Worm (Caenorhabditis elegans): Measurements from ENCODE around the gene Y62E10A.20.

The Y62E10A.20 gene

ce11 chrIV:13389237-13389636 is 3.3 kb upstream of the Y62E10A.20 start:
- TF ChIP-seq ZK185.1 (tag; optimal IDR thresholded peaks at IDR 0.05; ENCODE audit: poor library complexity, severe bottlenecking) (peak; percentile 74), ceh-40 (GFP tag; IDR thresholded peaks at IDR 0.05) (no peak), F49E8.2 (tag; optimal IDR thresholded peaks at IDR 0.05; ENCODE audit: insufficient read depth) (no peak), T26A5.8 (tag; optimal IDR thresholded peaks at IDR 0.05) (no peak), fkh-3 (tag; optimal IDR thresholded peaks at IDR 0.05) (no peak), D2030.7 (GFP tag; IDR thresholded peaks at IDR 0.05) (no peak), F55B11.4 (tag; optimal IDR thresholded peaks at IDR 0.05; ENCODE audit: borderline replicate concordance, insufficient read depth) (no peak), pbrm-1 (GFP tag; IDR thresholded peaks at IDR 0.05) (0 out of 2 replicates have a peak, but pooled peaks have one; percentile 6), egl-44 (GFP tag; IDR thresholded peaks at IDR 0.05) (no peak), tbx-9 (tag; optimal IDR thresholded peaks at IDR 0.05; ENCODE audit: borderline replicate concordance) (no peak)

DNA sequence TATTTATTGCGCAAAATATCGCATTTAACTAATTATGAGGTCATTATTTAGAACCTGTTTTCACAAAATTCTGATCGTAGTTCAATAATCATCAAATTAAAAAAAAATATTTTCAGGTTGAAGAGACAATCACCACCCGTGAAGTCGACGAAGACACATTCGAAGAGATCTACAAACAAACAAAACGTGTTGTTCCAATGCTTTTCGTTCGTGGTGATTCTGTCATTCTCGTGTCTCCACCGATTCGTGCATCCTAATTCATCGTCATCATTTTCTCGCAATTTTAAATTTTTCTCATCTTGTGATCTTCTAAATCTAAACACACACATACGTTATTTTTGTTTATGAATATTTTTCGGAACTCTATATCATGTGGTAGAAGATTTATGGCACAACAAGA is 2.9 kb upstream of the Y62E10A.20 start:
- TF ChIP-seq ztf-22 (GFP tag; optimal IDR thresholded peaks at IDR 0.05) (no peak), cebp-1 (GFP tag; IDR thresholded peaks at IDR 0.05) (no peak), cebp-1 (tag; optimal IDR thresholded peaks at IDR 0.05) (peak; percentile 56), Y95B8A.8 (GFP tag; IDR thresholded peaks at IDR 0.05) (no peak; the same call in 1 of the 2 replicates), ZK185.1 (tag; optimal IDR thresholded peaks at IDR 0.05; ENCODE audit: poor library complexity, severe bottlenecking) (peak; percentile 36), fkh-3 (tag; optimal IDR thresholded peaks at IDR 0.05) (no peak), mes-4 (tag; optimal IDR thresholded peaks at IDR 0.05) (no peak), egl-44 (GFP tag; IDR thresholded peaks at IDR 0.05) (no peak), B0035.1 (tag; optimal IDR thresholded peaks at IDR 0.05) (peak; percentile 74), rpc-1 (optimal IDR thresholded peaks at IDR 0.05) (no peak), rpc-1 (tag; optimal IDR thresholded peaks at IDR 0.05) (no peak), lin-54 (GFP tag; optimal IDR thresholded peaks at IDR 0.05) (no peak), F37B4.10 (GFP tag; IDR thresholded peaks at IDR 0.05) (no peak), lsl-1 (GFP tag; optimal IDR thresholded peaks at IDR 0.05) (no peak), F33H1.4 (GFP tag; IDR thresholded peaks at IDR 0.05) (no peak), Y79H2A.3 (GFP tag; conservative IDR thresholded peaks at IDR 0.05) (no peak), bed-1 (GFP tag; IDR thresholded peaks at IDR 0.05) (no peak), Y67H2A.10 (GFP tag; conservative IDR thresholded peaks at IDR 0.05) (no peak), Y53G8AR.9 (GFP tag; conservative IDR thresholded peaks at IDR 0.05) (0 out of 2 replicates have a peak, but pooled peaks have one; percentile 57), zfh-2 (GFP tag; conservative IDR thresholded peaks at IDR 0.05) (no peak), F52B5.7 (tag; optimal IDR thresholded peaks at IDR 0.05) (no peak), madf-8 (GFP tag; conservative IDR thresholded peaks at IDR 0.05) (no peak), ceh-27 (GFP tag; optimal IDR thresholded peaks at IDR 0.05) (peak; percentile 18), sea-2 (GFP tag; IDR thresholded peaks at IDR 0.05) (no peak), lir-1 (GFP tag; conservative IDR thresholded peaks at IDR 0.05) (no peak), snpc-1.1 (tag; optimal IDR thresholded peaks at IDR 0.05; ENCODE audit: insufficient read depth) (no peak), hmg-1.2 (GFP tag; IDR thresholded peaks at IDR 0.05) (peak; percentile 21), let-607 (tag; optimal IDR thresholded peaks at IDR 0.05) (no peak), die-1 (tag; optimal IDR thresholded peaks at IDR 0.05) (no peak), nfyb-1 (GFP tag; IDR thresholded peaks at IDR 0.05) (0 out of 2 replicates have a peak, but pooled peaks have one; percentile 34), dpff-1 (tag; optimal IDR thresholded peaks at IDR 0.05) (peak; percentile 50), him-1 (tag; optimal IDR thresholded peaks at IDR 0.05) (no peak), nhr-179 (tag; optimal IDR thresholded peaks at IDR 0.05) (no peak), unc-130 (GFP tag; optimal IDR thresholded peaks at IDR 0.05) (no peak), T26A5.8 (tag; optimal IDR thresholded peaks at IDR 0.05) (no peak), tbp1 (GFP tag; optimal IDR thresholded peaks at IDR 0.05) (no peak), F55B11.4 (tag; optimal IDR thresholded peaks at IDR 0.05; ENCODE audit: borderline replicate concordance, insufficient read depth) (no peak), madf-3 (GFP tag; IDR thresholded peaks at IDR 0.05) (0 out of 2 replicates have a peak, but pooled peaks have one; percentile 60), B0336.3 (GFP tag; IDR thresholded peaks at IDR 0.05) (peak; percentile 70), ztf-25 (GFP tag; IDR thresholded peaks at IDR 0.05) (no peak), snpc-1.3 (tag; optimal IDR thresholded peaks at IDR 0.05; ENCODE audit: insufficient read depth) (no peak)

All from whole organism, young adult.